Worm (Caenorhabditis elegans) whole organism, L1 larva: ENCODE results near the gene zip-5.
A peak's percentile ranks its signal among the peaks of the same experiment; 100 is the strongest.

ENCODE experiments used
- C04F5.9 ChIP-seq: sonication (generic microtip); optimal IDR thresholded peaks from 2 replicates; lab custom pipeline; 2016; ENCODE audit warnings: missing genetic modification characterization, missing compliant biosample characterization
- C16A3.4 ChIP-seq: fragments of 150-350 bp; optimal IDR thresholded peaks from 2 replicates; lab custom pipeline; 2014; ENCODE audit warnings: missing biosample characterization, missing genetic modification characterization
- C34B4.2 ChIP-seq: sonication (generic microtip); optimal IDR thresholded peaks from 2 replicates; lab custom pipeline; 2017; ENCODE audit warnings: mild to moderate bottlenecking, missing genetic modification characterization, missing compliant biosample characterization
- aly-2 ChIP-seq: fragments of 150-350 bp; optimal IDR thresholded peaks from 2 replicates; lab custom pipeline; 2014; ENCODE audit warnings: missing biosample characterization, missing genetic modification characterization
- blmp-1 ChIP-seq: fragments of 150-350 bp; optimal IDR thresholded peaks from 2 replicates; lab custom pipeline; 2014; ENCODE audit warnings: missing biosample characterization, missing genetic modification characterization
- ceh-88 ChIP-seq: fragments of 200-800 bp; sonication (Bioruptor generic); IDR thresholded peaks from 2 replicates; pipeline ENCODE4 v1.3.6; 2022; ENCODE audit warnings: missing genetic modification characterization, missing compliant biosample characterization
- dpl-1 ChIP-seq, 3 experiments: fragments of 150-350 bp in 2 of 3; sonication (generic microtip) in 1 of 3; optimal IDR thresholded peaks; 2 replicates each; lab custom pipeline; 2014 to 2017; ENCODE audit warnings: missing biosample characterization in 3 of 3, missing genetic modification characterization in 3 of 3, missing genetic modification reagents in 3 of 3
- dsc-1 ChIP-seq: sonication (generic microtip); optimal IDR thresholded peaks from 2 replicates; lab custom pipeline; 2016; ENCODE audit warnings: mild to moderate bottlenecking, missing genetic modification characterization, missing compliant biosample characterization
- egl-13 ChIP-seq: sonication (generic microtip); optimal IDR thresholded peaks from 2 replicates; lab custom pipeline; 2016; ENCODE audit warnings: missing genotype, missing genetic modification reagents, missing genetic modification characterization, missing compliant biosample characterization
- egl-27 ChIP-seq, 2 experiments: fragments of 150-350 bp in 1 of 2; sonication (generic microtip); optimal IDR thresholded peaks; 3 replicates each; lab custom pipeline; 2017 to 2018; ENCODE audit warnings: missing biosample characterization in 2 of 2, missing genetic modification characterization in 2 of 2, missing genetic modification reagents in 2 of 2
- elt-3 ChIP-seq, 6 experiments: fragments of 150-350 bp in 1 of 6; sonication (generic microtip); optimal IDR thresholded peaks; 2 replicates each; lab custom pipeline; 2017 to 2018; ENCODE audit warnings: missing biosample characterization in 6 of 6, missing genetic modification characterization in 6 of 6, inconsistent platforms in 1 of 6
- fkh-8 ChIP-seq: sonication (generic microtip); optimal IDR thresholded peaks from 2 replicates; lab custom pipeline; 2016; ENCODE audit warnings: mild to moderate bottlenecking, missing genetic modification characterization, missing compliant biosample characterization
- fos-1 ChIP-seq: fragments of 150-350 bp; optimal IDR thresholded peaks from 2 replicates; lab custom pipeline; 2014; ENCODE audit warnings: missing biosample characterization, missing genetic modification characterization
- grh-1 ChIP-seq: fragments of 200-800 bp; sonication (Bioruptor generic); IDR thresholded peaks from 2 replicates; pipeline ENCODE4 v1.3.6; 2022; ENCODE audit warnings: missing genetic modification reagents, missing genetic modification characterization, missing compliant biosample characterization
- jun-1 ChIP-seq: fragments of 150-350 bp; optimal IDR thresholded peaks from 2 replicates; lab custom pipeline; 2014; ENCODE audit warnings: missing biosample characterization, missing genetic modification reagents, missing genetic modification characterization
- lin-14 ChIP-seq: fragments of 200-800 bp; sonication (Bioruptor generic); optimal IDR thresholded peaks from 2 replicates; lab custom pipeline; 2018; ENCODE audit warnings: mild to moderate bottlenecking, missing genetic modification characterization, moderate library complexity, missing compliant biosample characterization
- lin-15B ChIP-seq: fragments of 150-350 bp; sonication (generic microtip); optimal IDR thresholded peaks from 3 replicates; lab custom pipeline; 2014; ENCODE audit warnings: missing biosample characterization, missing genetic modification characterization
- lin-39 ChIP-seq: fragments of 150-350 bp; optimal IDR thresholded peaks from 2 replicates; lab custom pipeline; 2014; ENCODE audit warnings: missing biosample characterization, missing genetic modification reagents, missing genetic modification characterization
- lir-3 ChIP-seq: sonication (generic microtip); optimal IDR thresholded peaks from 2 replicates; lab custom pipeline; 2016; ENCODE audit warnings: mild to moderate bottlenecking, missing genetic modification characterization, moderate library complexity, missing compliant biosample characterization; ENCODE audit not compliant: poor library complexity
- lsy-2 ChIP-seq, 2 experiments: fragments of 150-350 bp; optimal IDR thresholded peaks; 2 replicates each; lab custom pipeline; 2014; ENCODE audit warnings: missing biosample characterization in 2 of 2, missing genetic modification characterization in 2 of 2
- mab-9 ChIP-seq: fragments of 200-800 bp; sonication (Bioruptor generic); IDR thresholded peaks from 2 replicates; pipeline ENCODE4 v1.3.6; 2022; ENCODE audit warnings: missing genetic modification reagents, missing genetic modification characterization, missing compliant biosample characterization
- mdl-1 ChIP-seq, 2 experiments: fragments of 150-350 bp; optimal IDR thresholded peaks; 2 replicates each; lab custom pipeline; 2014 to 2017; ENCODE audit warnings: missing biosample characterization in 2 of 2, missing genetic modification characterization in 2 of 2, inconsistent platforms in 1 of 2
- mef-2 ChIP-seq: fragments of 150-350 bp; optimal IDR thresholded peaks from 2 replicates; lab custom pipeline; 2014; ENCODE audit warnings: missing biosample characterization, missing genetic modification characterization
- mep-1 ChIP-seq: fragments of 150-350 bp; optimal IDR thresholded peaks from 2 replicates; lab custom pipeline; 2014; ENCODE audit warnings: missing biosample characterization, missing genetic modification characterization
- nhr-12 ChIP-seq: sonication (generic microtip); optimal IDR thresholded peaks from 2 replicates; lab custom pipeline; 2017; ENCODE audit warnings: missing biosample characterization, missing genetic modification characterization
- nhr-19 ChIP-seq: fragments of 200-800 bp; sonication (Bioruptor generic); conservative IDR thresholded peaks from 2 replicates; pipeline ENCODE4 v1.3.6; 2022; ENCODE audit warnings: missing genetic modification characterization, missing compliant biosample characterization
- nhr-20 ChIP-seq: sonication (generic microtip); optimal IDR thresholded peaks from 2 replicates; lab custom pipeline; 2016; ENCODE audit warnings: mild to moderate bottlenecking, missing genetic modification characterization, missing compliant biosample characterization
- nhr-28 ChIP-seq: fragments of 150-350 bp; optimal IDR thresholded peaks from 2 replicates; lab custom pipeline; 2014; ENCODE audit warnings: missing biosample characterization, missing genetic modification characterization
- nhr-47 ChIP-seq: sonication (generic microtip); optimal IDR thresholded peaks from 2 replicates; lab custom pipeline; 2016; ENCODE audit warnings: mild to moderate bottlenecking, missing genetic modification characterization, moderate library complexity, missing compliant biosample characterization
- nhr-71 ChIP-seq: sonication (generic microtip); optimal IDR thresholded peaks from 2 replicates; lab custom pipeline; 2016; ENCODE audit warnings: mild to moderate bottlenecking, missing genetic modification characterization, moderate library complexity, missing compliant biosample characterization
- nhr-84 ChIP-seq: sonication (generic microtip); optimal IDR thresholded peaks from 2 replicates; lab custom pipeline; 2017; ENCODE audit warnings: missing biosample characterization, missing genetic modification characterization
- nhr-85 ChIP-seq: sonication (generic microtip); peaks from one replicate; lab custom pipeline; 2016; ENCODE audit warnings: missing genetic modification characterization, inconsistent platforms, missing compliant biosample characterization
- pax-3 ChIP-seq: fragments of 200-800 bp; sonication (Bioruptor generic); optimal IDR thresholded peaks from 2 replicates; lab custom pipeline; 2018; ENCODE audit warnings: mild to moderate bottlenecking, missing genetic modification characterization, moderate library complexity, missing compliant biosample characterization
- pqm-1 ChIP-seq: sonication (generic microtip); optimal IDR thresholded peaks from 3 replicates; lab custom pipeline; 2017; ENCODE audit warnings: missing biosample characterization, missing genetic modification characterization
- skn-1 ChIP-seq: fragments of 150-350 bp; optimal IDR thresholded peaks from 2 replicates; lab custom pipeline; 2014; ENCODE audit warnings: missing biosample characterization, missing genetic modification characterization
- snpc-4 ChIP-seq: fragments of 150-350 bp; optimal IDR thresholded peaks from 2 replicates; lab custom pipeline; 2014; ENCODE audit warnings: missing biosample characterization, missing genetic modification characterization
- snu-23 ChIP-seq: sonication (generic microtip); optimal IDR thresholded peaks from 2 replicates; lab custom pipeline; 2016; ENCODE audit warnings: missing genetic modification characterization, missing compliant biosample characterization
- sup-37 ChIP-seq: fragments of 200-800 bp; sonication (Bioruptor generic); optimal IDR thresholded peaks from 2 replicates; lab custom pipeline; 2018; ENCODE audit warnings: mild to moderate bottlenecking, missing genetic modification characterization, missing compliant biosample characterization
- swsn-7 ChIP-seq: sonication (generic microtip); optimal IDR thresholded peaks from 2 replicates; lab custom pipeline; 2016; ENCODE audit warnings: missing genetic modification characterization, missing compliant biosample characterization
- tbx-2 ChIP-seq: sonication (generic microtip); optimal IDR thresholded peaks from 2 replicates; lab custom pipeline; 2016; ENCODE audit warnings: missing genetic modification characterization, missing compliant biosample characterization
- unc-130 ChIP-seq: fragments of 150-350 bp; optimal IDR thresholded peaks from 2 replicates; lab custom pipeline; 2017; ENCODE audit warnings: missing biosample characterization, missing genetic modification characterization, inconsistent platforms
- unc-86 ChIP-seq: sonication (generic microtip); optimal IDR thresholded peaks from 2 replicates; lab custom pipeline; 2016; ENCODE audit warnings: missing genetic modification characterization, missing compliant biosample characterization
- unc-98 ChIP-seq: fragments of 200-800 bp; sonication (Bioruptor generic); IDR thresholded peaks from 2 replicates; pipeline ENCODE4 v1.3.6; 2022; ENCODE audit warnings: missing genetic modification characterization, missing compliant biosample characterization
- vab-15 ChIP-seq: sonication (generic microtip); optimal IDR thresholded peaks from 2 replicates; lab custom pipeline; 2017; ENCODE audit warnings: missing genotype, mild to moderate bottlenecking, missing genetic modification characterization, missing compliant biosample characterization
- xbp-1 ChIP-seq: sonication (generic microtip); optimal IDR thresholded peaks from 2 replicates; lab custom pipeline; 2016; ENCODE audit warnings: missing genetic modification characterization, missing compliant biosample characterization
- zip-4 ChIP-seq: fragments of 200-800 bp; sonication (Bioruptor generic); optimal IDR thresholded peaks from 2 replicates; lab custom pipeline; 2018; ENCODE audit warnings: mild to moderate bottlenecking, missing genetic modification characterization, moderate library complexity, missing compliant biosample characterization
- ztf-11 ChIP-seq, 2 experiments: sonication (generic microtip); optimal IDR thresholded peaks; 2 replicates each; lab custom pipeline; 2016 to 2017; ENCODE audit warnings: missing genetic modification characterization in 2 of 2, missing biosample characterization in 1 of 2, missing compliant biosample characterization in 1 of 2

zip-5 gene

ce11 chrV:13235313-13235712 lies 29.0 kb upstream of the zip-5 start:
- TF ChIP-seq pqm-1 (tag; lab: Kevin White, UChicago) (no peak), nhr-47 (tag; lab: Kevin White, UChicago) (peak; percentile 45), unc-130 (tag; lab: Kevin White, UChicago) (no peak), dpl-1 (GFP tag; optimal IDR thresholded peaks at IDR 0.05; lab: Kevin White, UChicago) (no peak), dsc-1 (tag; lab: Kevin White, UChicago) (peak; percentile 69), tbx-2 (tag; lab: Kevin White, UChicago) (no peak), nhr-71 (tag; lab: Kevin White, UChicago) (peak; percentile 51), lsy-2 (tag; optimal IDR thresholded peaks at IDR 0.05; lab: Kevin White, UChicago) (no peak), fos-1 (no peak), aly-2 (no peak), egl-27 (tag; optimal IDR thresholded peaks at IDR 0.05; lab: Kevin White, UChicago) (no peak), vab-15 (tag; lab: Kevin White, UChicago) (no peak), mab-9 (GFP tag; lab: Robert Waterston, UW) (no peak), fkh-8 (peak; percentile 69), ceh-88 (GFP tag; lab: Robert Waterston, UW) (no peak), snpc-4 (tag; lab: Kevin White, UChicago) (no peak), lin-39 (no peak), sup-37 (GFP tag; lab: Kevin White, UChicago) (no peak), mdl-1 (tag; optimal IDR thresholded peaks at IDR 0.05; lab: Kevin White, UChicago) (no peak), pax-3 (tag; lab: Kevin White, UChicago) (peak; percentile 61), C04F5.9 (no peak), snu-23 (GFP tag; lab: Kevin White, UChicago) (no peak), lir-3 (tag; lab: Kevin White, UChicago) (no peak), nhr-28 (no peak), grh-1 (GFP tag; lab: Robert Waterston, UW) (no peak), nhr-19 (GFP tag; lab: Robert Waterston, UW) (no peak), unc-86 (tag; lab: Kevin White, UChicago) (no peak), ztf-11 (tag; optimal IDR thresholded peaks at IDR 0.05; lab: Kevin White, UChicago) (no peak)

ce11 chrV:13236507-13236906 lies 27.8 kb upstream of the zip-5 start, which contains the start of gene dmd-10:
dmd-10 (minus strand) TSS chrV:13236607.
- TF ChIP-seq C34B4.2 (tag; lab: Kevin White, UChicago) (no peak), mep-1 (tag; lab: Kevin White, UChicago) (no peak), egl-27 (tag; optimal IDR thresholded peaks at IDR 0.05; lab: Kevin White, UChicago) (no peak), skn-1 (tag; lab: Kevin White, UChicago) (no peak), zip-4 (GFP tag; lab: Kevin White, UChicago) (no peak), jun-1 (no peak), ztf-11 (tag; optimal IDR thresholded peaks at IDR 0.05; lab: Kevin White, UChicago) (no peak), swsn-7 (tag; lab: Kevin White, UChicago) (no peak), elt-3 (tag; optimal IDR thresholded peaks at IDR 0.05; lab: Kevin White, UChicago) (no peak), xbp-1 (tag; lab: Kevin White, UChicago) (no peak)

- TF ChIP-seq unc-130 (tag; lab: Kevin White, UChicago) (no peak), mef-2 (tag; lab: Kevin White, UChicago) (no peak), nhr-20 (no peak), unc-86 (tag; lab: Kevin White, UChicago) (no peak), lin-14 (peak; percentile 0), lin-15B (no peak), mep-1 (tag; lab: Kevin White, UChicago) (no peak), egl-13 (tag; lab: Kevin White, UChicago) (no peak), blmp-1 (tag; lab: Kevin White, UChicago) (peak; percentile 85), unc-98 (GFP tag; lab: Robert Waterston, UW) (no peak), nhr-84 (tag; lab: Kevin White, UChicago) (no peak), grh-1 (GFP tag; lab: Robert Waterston, UW) (no peak), C16A3.4 (tag; lab: Kevin White, UChicago) (no peak), nhr-12 (tag; lab: Kevin White, UChicago) (no peak), fos-1 (no peak), nhr-85 (tag; lab: Kevin White, UChicago) (peak; percentile 54), pax-3 (tag; lab: Kevin White, UChicago) (no peak), pqm-1 (tag; lab: Kevin White, UChicago) (no peak)
These were observed 21.1 kb upstream of the zip-5 start for ce11 chrV:13243205-13243604.
